Fruit fly (Drosophila melanogaster) whole organism, embryonic: ENCODE measurements around the gene CG12607.

ENCODE experiments used
- Ada2b ChIP-seq: fragments of 200-800 bp; sonication (Bioruptor generic); IDR thresholded peaks from 2 replicates; pipeline ENCODE4 v1.3.6; 2022; ENCODE audit warnings: missing biosample characterization, missing genetic modification characterization
- Aef1 ChIP-seq: fragments of 200-800 bp; sonication (Bioruptor generic); IDR thresholded peaks from 3 replicates; pipeline ENCODE4 v1.3.6; 2022; ENCODE audit warnings: missing biosample characterization, missing genetic modification characterization
- Antp ChIP-seq: fragments of 200-800 bp; sonication (Bioruptor generic); optimal IDR thresholded peaks from 3 replicates; lab custom pipeline; 2016; ENCODE audit warnings: missing biosample characterization, missing genetic modification characterization
- Asciz ChIP-seq: fragments of 200-800 bp; sonication (Bioruptor generic); optimal IDR thresholded peaks from 2 replicates; lab custom pipeline; 2017; ENCODE audit warnings: missing biosample characterization, mild to moderate bottlenecking, missing genetic modification characterization, missing genetic modification reagents
- B-H1 ChIP-seq: fragments of 200-800 bp; sonication (Bioruptor generic); IDR thresholded peaks from 3 replicates; pipeline ENCODE4 v1.3.6; 2022; ENCODE audit warnings: missing biosample characterization, missing genetic modification characterization
- BtbVII ChIP-seq: fragments of 200-800 bp; sonication (Bioruptor generic); optimal IDR thresholded peaks from 3 replicates; lab custom pipeline; 2017; ENCODE audit warnings: missing biosample characterization, mild to moderate bottlenecking, missing genetic modification characterization
- CG10366 ChIP-seq: fragments of 200-800 bp; sonication (Bioruptor generic); IDR thresholded peaks from 2 replicates; pipeline ENCODE4 v1.3.6; 2022; ENCODE audit warnings: missing biosample characterization, missing genetic modification characterization
- CG12391 ChIP-seq: fragments of 200-800 bp; sonication (Bioruptor generic); optimal IDR thresholded peaks from 3 replicates; lab custom pipeline; 2018; ENCODE audit warnings: missing biosample characterization, mild to moderate bottlenecking, missing genetic modification characterization, moderate library complexity
- CG12769 ChIP-seq: fragments of 200-800 bp; sonication (Bioruptor generic); optimal IDR thresholded peaks from 2 replicates; lab custom pipeline; 2019; ENCODE audit warnings: missing biosample characterization, mild to moderate bottlenecking, missing genetic modification characterization, moderate library complexity
- CG13123 ChIP-seq: fragments of 200-800 bp; sonication (Bioruptor generic); optimal IDR thresholded peaks from 2 replicates; lab custom pipeline; 2016; ENCODE audit warnings: missing biosample characterization, missing genetic modification characterization
- CG13624 ChIP-seq: fragments of 200-800 bp; sonication (Bioruptor generic); optimal IDR thresholded peaks from 2 replicates; lab custom pipeline; 2016; ENCODE audit warnings: missing biosample characterization, missing genetic modification characterization
- CG15073 ChIP-seq: fragments of 200-800 bp; sonication (Bioruptor generic); optimal IDR thresholded peaks from 2 replicates; lab custom pipeline; 2016; ENCODE audit warnings: missing biosample characterization, missing genetic modification characterization
- CG17385 ChIP-seq: fragments of 200-800 bp; sonication (Bioruptor generic); optimal IDR thresholded peaks from 3 replicates; lab custom pipeline; 2018; ENCODE audit warnings: missing biosample characterization, mild to moderate bottlenecking, missing genetic modification characterization
- CG2120 ChIP-seq: fragments of 200-800 bp; sonication (Bioruptor generic); optimal IDR thresholded peaks from 3 replicates; lab custom pipeline; 2016; ENCODE audit warnings: missing biosample characterization, missing genetic modification characterization
- CG2199 ChIP-seq: fragments of 200-800 bp; sonication (Bioruptor generic); IDR thresholded peaks from 3 replicates; pipeline ENCODE4 v1.3.6; 2022; ENCODE audit warnings: missing biosample characterization, missing genetic modification characterization
- CG31365 ChIP-seq: fragments of 200-800 bp; sonication (Bioruptor generic); optimal IDR thresholded peaks from 2 replicates; lab custom pipeline; 2018; ENCODE audit warnings: missing biosample characterization, mild to moderate bottlenecking, missing genetic modification characterization
- CG34224 ChIP-seq: fragments of 200-800 bp; sonication (Bioruptor generic); IDR thresholded peaks from 3 replicates; pipeline ENCODE4 v1.3.6; 2022; ENCODE audit warnings: missing biosample characterization, missing genetic modification characterization; ENCODE audit not compliant: partially characterized antibody
- CG34376 ChIP-seq: fragments of 200-800 bp; sonication (Bioruptor generic); optimal IDR thresholded peaks from 2 replicates; lab custom pipeline; 2018; ENCODE audit warnings: missing biosample characterization, mild to moderate bottlenecking, missing genetic modification characterization
- CG4424 ChIP-seq: fragments of 200-800 bp; sonication (Bioruptor generic); optimal IDR thresholded peaks from 3 replicates; lab custom pipeline; 2016; ENCODE audit warnings: missing biosample characterization, missing genetic modification characterization
- CG5953 ChIP-seq: fragments of 200-800 bp; sonication (Bioruptor generic); IDR thresholded peaks from 2 replicates; pipeline ENCODE4 v1.3.6; 2022; ENCODE audit warnings: missing biosample characterization, missing genetic modification characterization
- CG6791 ChIP-seq: fragments of 200-800 bp; sonication (Bioruptor generic); IDR thresholded peaks from 3 replicates; pipeline ENCODE4 v1.3.6; 2022; ENCODE audit warnings: missing biosample characterization, missing genetic modification characterization; ENCODE audit not compliant: partially characterized antibody
- CG6854 ChIP-seq: fragments of 200-800 bp; sonication (Bioruptor generic); optimal IDR thresholded peaks from 3 replicates; lab custom pipeline; 2017; ENCODE audit warnings: missing biosample characterization, mild to moderate bottlenecking, missing genetic modification characterization
- D19B ChIP-seq: fragments of 200-800 bp; sonication (Bioruptor generic); optimal IDR thresholded peaks from 2 replicates; lab custom pipeline; 2017; ENCODE audit warnings: missing biosample characterization, mild to moderate bottlenecking, missing genetic modification characterization
- Doc2 ChIP-seq: fragments of 200-800 bp; sonication (Bioruptor generic); IDR thresholded peaks from 2 replicates; pipeline ENCODE4 v1.3.6; 2022; ENCODE audit warnings: missing biosample characterization, missing genetic modification characterization
- Ets97D ChIP-seq: fragments of 200-800 bp; sonication (Bioruptor generic); optimal IDR thresholded peaks from 3 replicates; lab custom pipeline; 2016; ENCODE audit warnings: missing biosample characterization, missing genetic modification characterization
- Gsc ChIP-seq: fragments of 200-800 bp; sonication (Bioruptor generic); IDR thresholded peaks from 2 replicates; pipeline ENCODE4 v1.3.6; 2022; ENCODE audit warnings: missing biosample characterization, missing genetic modification characterization
- Gug ChIP-seq: fragments of 200-800 bp; sonication (Bioruptor generic); IDR thresholded peaks from 4 replicates; pipeline ENCODE4 v1.3.6; 2022; ENCODE audit warnings: missing biosample characterization, missing genetic modification characterization
- HLH3B ChIP-seq: fragments of 200-800 bp; sonication (Bioruptor generic); IDR thresholded peaks from 2 replicates; pipeline ENCODE4 v1.3.6; 2022; ENCODE audit warnings: missing biosample characterization, missing genetic modification characterization
- HmgD ChIP-seq: fragments of 200-800 bp; sonication (Bioruptor generic); optimal IDR thresholded peaks from 3 replicates; lab custom pipeline; 2016; ENCODE audit warnings: missing biosample characterization, missing genetic modification characterization
- Hmx ChIP-seq: fragments of 200-800 bp; sonication (Bioruptor generic); optimal IDR thresholded peaks from 2 replicates; lab custom pipeline; 2016; ENCODE audit warnings: missing biosample characterization, missing genetic modification characterization
- Lim3 ChIP-seq: fragments of 200-800 bp; sonication (Bioruptor generic); IDR thresholded peaks from 2 replicates; pipeline ENCODE4 v1.3.6; 2022; ENCODE audit warnings: missing biosample characterization, missing genetic modification characterization
- Mrtf ChIP-seq: fragments of 200-800 bp; sonication (Bioruptor generic); IDR thresholded peaks from 3 replicates; pipeline ENCODE4 v1.3.6; 2022; ENCODE audit warnings: missing biosample characterization, missing genetic modification characterization
- Oli ChIP-seq: fragments of 200-800 bp; sonication (Bioruptor generic); optimal IDR thresholded peaks from 2 replicates; lab custom pipeline; 2018; ENCODE audit warnings: missing biosample characterization, mild to moderate bottlenecking, missing genetic modification characterization, moderate library complexity
- Ptx1 ChIP-seq: fragments of 200-800 bp; sonication (Bioruptor generic); IDR thresholded peaks from 2 replicates; pipeline ENCODE4 v1.3.6; 2022; ENCODE audit warnings: missing biosample characterization, missing genetic modification characterization
- Xbp1 ChIP-seq: fragments of 200-800 bp; sonication (Bioruptor generic); optimal IDR thresholded peaks from 3 replicates; lab custom pipeline; 2016; ENCODE audit warnings: missing biosample characterization, mild to moderate bottlenecking, missing genetic modification characterization
- bab2 ChIP-seq: fragments of 200-800 bp; sonication (Bioruptor generic); optimal IDR thresholded peaks from 2 replicates; lab custom pipeline; 2016; ENCODE audit warnings: missing biosample characterization, missing genetic modification characterization
- bsh ChIP-seq, 2 experiments: fragments of 200-800 bp; sonication (Bioruptor generic); optimal IDR thresholded peaks; 2 replicates each; lab custom pipeline; 2017 to 2018; ENCODE audit warnings: mild to moderate bottlenecking in 2 of 2, missing biosample characterization in 2 of 2, missing genetic modification characterization in 2 of 2, moderate library complexity in 1 of 2
- cato ChIP-seq: fragments of 200-800 bp; sonication (Bioruptor generic); optimal IDR thresholded peaks from 2 replicates; lab custom pipeline; 2016; ENCODE audit warnings: missing biosample characterization, missing genetic modification characterization, borderline replicate concordance
- fu2 ChIP-seq: fragments of 200-800 bp; sonication (Bioruptor generic); optimal IDR thresholded peaks from 2 replicates; lab custom pipeline; 2016; ENCODE audit warnings: missing biosample characterization, missing genetic modification characterization
- ham ChIP-seq: fragments of 200-800 bp; sonication (Bioruptor generic); IDR thresholded peaks from 2 replicates; pipeline ENCODE4 v1.3.6; 2022; ENCODE audit warnings: missing biosample characterization, missing genetic modification characterization
- ind ChIP-seq: fragments of 200-800 bp; sonication (Bioruptor generic); optimal IDR thresholded peaks from 3 replicates; lab custom pipeline; 2016; ENCODE audit warnings: missing biosample characterization, missing genetic modification characterization
- lab ChIP-seq: fragments of 200-800 bp; sonication (Bioruptor generic); optimal IDR thresholded peaks from 3 replicates; lab custom pipeline; 2017; ENCODE audit warnings: missing biosample characterization, missing genetic modification characterization, mild to moderate bottlenecking, moderate library complexity, missing genetic modification reagents
- pho ChIP-seq: fragments of 200-800 bp; sonication (Bioruptor generic); optimal IDR thresholded peaks from 2 replicates; lab custom pipeline; 2016; ENCODE audit warnings: missing biosample characterization, missing genetic modification characterization
- scrt ChIP-seq: fragments of 200-800 bp; sonication (Bioruptor generic); optimal IDR thresholded peaks from 2 replicates; lab custom pipeline; 2018; ENCODE audit warnings: missing biosample characterization, mild to moderate bottlenecking, missing genetic modification characterization, moderate library complexity
- sd ChIP-seq: fragments of 200-800 bp; sonication (Bioruptor generic); optimal IDR thresholded peaks from 3 replicates; lab custom pipeline; 2018; ENCODE audit warnings: missing biosample characterization, mild to moderate bottlenecking, missing genetic modification characterization, moderate library complexity
- sens-2 ChIP-seq: fragments of 200-800 bp; sonication (Bioruptor generic); IDR thresholded peaks from 2 replicates; pipeline ENCODE4 v1.3.6; 2022; ENCODE audit warnings: missing biosample characterization, missing genetic modification characterization
- sisA ChIP-seq: fragments of 200-800 bp; sonication (Bioruptor generic); IDR thresholded peaks from 2 replicates; pipeline ENCODE4 v1.3.6; 2022; ENCODE audit warnings: missing biosample characterization, missing genetic modification characterization
- stc ChIP-seq: fragments of 200-800 bp; sonication (Bioruptor generic); IDR thresholded peaks from 2 replicates; pipeline ENCODE4 v1.3.6; 2022; ENCODE audit warnings: missing biosample characterization, missing genetic modification characterization
- trh ChIP-seq: fragments of 200-800 bp; sonication (Bioruptor generic); optimal IDR thresholded peaks from 2 replicates; lab custom pipeline; 2016; ENCODE audit warnings: missing biosample characterization, missing genetic modification characterization
- zfh1 ChIP-seq: fragments of 200-800 bp; sonication (Bioruptor generic); IDR thresholded peaks from 3 replicates; pipeline ENCODE4 v1.3.6; 2022; ENCODE audit warnings: missing biosample characterization, missing genetic modification characterization
- zfh2 ChIP-seq: fragments of 200-800 bp; sonication (Bioruptor generic); optimal IDR thresholded peaks from 2 replicates; lab custom pipeline; 2016; ENCODE audit warnings: missing biosample characterization, missing genetic modification characterization

CG12607 gene

DNA sequence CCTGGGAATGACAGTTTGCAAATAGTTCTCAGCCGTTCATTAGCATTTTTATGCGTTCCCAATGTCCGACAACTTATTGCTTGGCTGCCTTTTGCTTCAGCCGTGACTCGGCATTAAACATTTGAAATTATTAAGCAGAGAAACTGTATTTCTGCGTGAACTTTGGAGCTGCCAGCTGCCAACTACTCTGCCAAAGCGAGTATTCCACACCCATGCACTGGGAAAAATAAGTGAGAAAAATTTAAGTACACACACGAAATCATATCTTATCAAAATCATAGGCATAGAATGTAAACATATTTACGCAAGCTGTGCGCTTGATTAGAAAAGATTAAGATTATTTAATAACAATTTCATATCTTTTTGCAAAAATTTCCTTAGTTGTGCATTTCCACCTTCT lies 33.4 kb upstream of the CG12607 start (continued):
- TF ChIP-seq CG17385 (GFP tag; lab: Kevin White, UChicago) (peak; percentile 39), trh (GFP tag; lab: Kevin White, UChicago) (no peak), CG6854 (GFP tag; lab: Kevin White, UChicago) (no peak), Hmx (GFP tag; lab: Kevin White, UChicago) (peak; percentile 57), zfh1 (GFP tag; lab: Robert Waterston, UW) (0 out of 3 replicates have a peak, but pooled peaks have one; percentile 26), CG6791 (GFP tag; lab: Robert Waterston, UW) (no peak), pho (GFP tag; lab: Kevin White, UChicago) (peak; percentile 55), CG12391 (peak; percentile 27), D19B (GFP tag; lab: Kevin White, UChicago) (no peak), Gug (GFP tag; lab: Robert Waterston, UW) (peak; percentile 23; the same call in 1 of the 4 replicates), Antp (GFP tag; lab: Kevin White, UChicago) (peak; percentile 22), Mrtf (peak; percentile 69; the same call in 2 of the 3 replicates), CG12769 (tag; lab: Kevin White, UChicago) (peak; percentile 74), scrt (GFP tag; lab: Kevin White, UChicago) (no peak), Asciz (GFP tag; lab: Kevin White, UChicago) (no peak), Oli (tag; lab: Kevin White, UChicago) (peak; percentile 45), Lim3 (0 out of 2 replicates have a peak, but pooled peaks have one; percentile 22), Ptx1 (GFP tag; lab: Robert Waterston, UW) (peak; percentile 68), CG10366 (GFP tag; lab: Robert Waterston, UW) (peak; percentile 62; the same call in 1 of the 2 replicates), fu2 (peak; percentile 31), ind (GFP tag; lab: Kevin White, UChicago) (peak; percentile 37), Ets97D (peak; percentile 11), sisA (GFP tag; lab: Robert Waterston, UW) (peak; percentile 46; the same call in 1 of the 2 replicates), CG13123 (GFP tag; lab: Kevin White, UChicago) (peak; percentile 18), Aef1 (GFP tag; lab: Robert Waterston, UW) (peak; percentile 72), HmgD (GFP tag; lab: Kevin White, UChicago) (no peak), CG31365 (tag; lab: Kevin White, UChicago) (no peak), Xbp1 (peak; percentile 64), HLH3B (peak; percentile 61; the same call in 1 of the 2 replicates), CG15073 (GFP tag; lab: Kevin White, UChicago) (no peak), CG2120 (GFP tag; lab: Kevin White, UChicago) (peak; percentile 64), bsh (GFP tag; optimal IDR thresholded peaks at IDR 0.05; lab: Kevin White, UChicago) (peak in 1 of 2 experiments; percentile 42), zfh2 (peak; percentile 10), bab2 (GFP tag; lab: Kevin White, UChicago) (peak; percentile 12), B-H1 (GFP tag; lab: Robert Waterston, UW) (peak; percentile 69), CG4424 (GFP tag; lab: Kevin White, UChicago) (peak; percentile 34), stc (GFP tag; lab: Robert Waterston, UW) (0 out of 2 replicates have a peak, but pooled peaks have one; percentile 12), CG2199 (0 out of 3 replicates have a peak, but pooled peaks have one; percentile 47), Gsc (GFP tag; lab: Robert Waterston, UW) (0 out of 2 replicates have a peak, but pooled peaks have one; percentile 6), Doc2 (GFP tag; lab: Robert Waterston, UW) (0 out of 2 replicates have a peak, but pooled peaks have one; percentile 55), CG13624 (GFP tag; lab: Kevin White, UChicago) (peak; percentile 15), sens-2 (GFP tag; lab: Robert Waterston, UW) (peak; percentile 49; the same call in 1 of the 2 replicates), cato (GFP tag; lab: Kevin White, UChicago) (no peak), Ada2b (peak; percentile 67), lab (peak; percentile 56), CG34376 (GFP tag; lab: Kevin White, UChicago) (peak; percentile 74), CG5953 (GFP tag; lab: Robert Waterston, UW) (peak; percentile 70; the same call in 1 of the 2 replicates), ham (GFP tag; lab: Robert Waterston, UW) (no peak), BtbVII (GFP tag; lab: Kevin White, UChicago) (no peak), sd (tag; lab: Kevin White, UChicago) (peak; percentile 58), CG34224 (GFP tag; lab: Robert Waterston, UW) (0 out of 3 replicates have a peak, but pooled peaks have one; percentile 9)
